Fruit fly (Drosophila melanogaster) whole organism: ENCODE results near the gene Tak1.

Experiments
- CG8478 ChIP-seq: fragments of >200 bp; optimal IDR thresholded peaks from 2 replicates; lab custom pipeline; 2018; ENCODE audit warnings: inconsistent platforms
- Dll ChIP-seq: fragments of >200 bp; optimal IDR thresholded peaks from 2 replicates; lab custom pipeline; 2017
- EcR ChIP-seq, 2 experiments: fragments of >200 bp; optimal IDR thresholded peaks; 2 replicates each; lab custom pipeline; 2017; ENCODE audit warnings: missing biosample characterization in 2 of 2, missing genetic modification characterization in 2 of 2, missing genetic modification reagents in 2 of 2
- pan ChIP-seq: fragments of >200 bp; optimal IDR thresholded peaks from 2 replicates; lab custom pipeline; 2017
- psq ChIP-seq: fragments of >200 bp; optimal IDR thresholded peaks from 2 replicates; lab custom pipeline; 2017
- usp ChIP-seq: fragments of >200 bp; optimal IDR thresholded peaks from 2 replicates; lab custom pipeline; 2017; ENCODE audit warnings: missing biosample characterization, missing genetic modification characterization, mixed read lengths

Gene Tak1

dm6 chrX:20509535-20510424 lies 14.9 kb downstream of the Tak1 start:
- TF ChIP-seq usp (GFP tag; lab: Kevin White, UChicago) (no peak), EcR (GFP tag; optimal IDR thresholded peaks at IDR 0.05; lab: Kevin White, UChicago) (no peak), CG8478 (lab: Kevin White, UChicago) (no peak), pan (lab: Kevin White, UChicago) (no peak), psq (lab: Kevin White, UChicago) (no peak), Dll (no peak)

- TF ChIP-seq CG8478 (lab: Kevin White, UChicago) (no peak), psq (lab: Kevin White, UChicago) (no peak), pan (lab: Kevin White, UChicago) (no peak), EcR (GFP tag; optimal IDR thresholded peaks at IDR 0.05; lab: Kevin White, UChicago) (no peak), usp (GFP tag; lab: Kevin White, UChicago) (no peak), Dll (no peak)
Observed at dm6 chrX:20507785-20508184, 16.9 kb downstream of the Tak1 start.

dm6 chrX:20505897-20506296 lies 18.8 kb downstream of the Tak1 start:
- TF ChIP-seq psq (lab: Kevin White, UChicago) = no peak
- TF ChIP-seq EcR (GFP tag; optimal IDR thresholded peaks at IDR 0.05; lab: Kevin White, UChicago) = no peak
- no peak for TF ChIP-seq Dll
- TF ChIP-seq pan (lab: Kevin White, UChicago) = no peak
- no peak for TF ChIP-seq usp (GFP tag; lab: Kevin White, UChicago)
- TF ChIP-seq CG8478 (lab: Kevin White, UChicago) = no peak

dm6 chrX:20503504-20503829 lies 21.3 kb downstream of the Tak1 start:
- TF ChIP-seq usp (GFP tag; lab: Kevin White, UChicago) (no peak), Dll (no peak), pan (lab: Kevin White, UChicago) (no peak)

dm6 chrX:20502776-20503503 lies 21.8 kb downstream of the Tak1 start:
- no peak for TF ChIP-seq usp (GFP tag; lab: Kevin White, UChicago)
- TF ChIP-seq pan (lab: Kevin White, UChicago) = no peak
- no peak for TF ChIP-seq Dll
- TF ChIP-seq psq (lab: Kevin White, UChicago) = no peak
- no peak for TF ChIP-seq EcR (GFP tag; optimal IDR thresholded peaks at IDR 0.05; lab: Kevin White, UChicago)
- no peak for TF ChIP-seq CG8478 (lab: Kevin White, UChicago)

dm6 chrX:20502252-20502651 lies 22.5 kb downstream of the Tak1 start:
- TF ChIP-seq usp (GFP tag; lab: Kevin White, UChicago) (no peak), EcR (GFP tag; optimal IDR thresholded peaks at IDR 0.05; lab: Kevin White, UChicago) (no peak), psq (lab: Kevin White, UChicago) (no peak), CG8478 (lab: Kevin White, UChicago) (no peak), Dll (no peak), pan (lab: Kevin White, UChicago) (no peak)

- TF ChIP-seq pan (lab: Kevin White, UChicago) (no peak), psq (lab: Kevin White, UChicago) (no peak), EcR (GFP tag; optimal IDR thresholded peaks at IDR 0.05; lab: Kevin White, UChicago) (no peak), Dll (no peak), usp (GFP tag; lab: Kevin White, UChicago) (no peak)
Observed at dm6 chrX:20501640-20502039, 23.1 kb downstream of the Tak1 start.

dm6 chrX:20501040-20501609 lies 23.6 kb downstream of the Tak1 start:
- TF ChIP-seq pan (lab: Kevin White, UChicago) = no peak
- peak in 1 of 2 experiments; percentile 23 for TF ChIP-seq EcR (GFP tag; optimal IDR thresholded peaks at IDR 0.05; lab: Kevin White, UChicago)
- no peak for TF ChIP-seq CG8478 (lab: Kevin White, UChicago)

dm6 chrX:20499802-20500201 lies 24.9 kb downstream of the Tak1 start:
- TF ChIP-seq CG8478 (lab: Kevin White, UChicago) (no peak), usp (GFP tag; lab: Kevin White, UChicago) (no peak), Dll (no peak), pan (lab: Kevin White, UChicago) (no peak), EcR (GFP tag; optimal IDR thresholded peaks at IDR 0.05; lab: Kevin White, UChicago) (no peak), psq (lab: Kevin White, UChicago) (no peak)

- TF ChIP-seq psq (lab: Kevin White, UChicago) (no peak), EcR (GFP tag; optimal IDR thresholded peaks at IDR 0.05; lab: Kevin White, UChicago) (no peak), usp (GFP tag; lab: Kevin White, UChicago) (no peak), CG8478 (lab: Kevin White, UChicago) (no peak), pan (lab: Kevin White, UChicago) (no peak), Dll (no peak)
Observed at dm6 chrX:20498989-20499388, 25.7 kb downstream of the Tak1 start.

- no peak for TF ChIP-seq psq (lab: Kevin White, UChicago)
- TF ChIP-seq Dll = no peak
- no peak for TF ChIP-seq EcR (GFP tag; optimal IDR thresholded peaks at IDR 0.05; lab: Kevin White, UChicago)
- no peak for TF ChIP-seq CG8478 (lab: Kevin White, UChicago)
- TF ChIP-seq usp (GFP tag; lab: Kevin White, UChicago) = no peak
- TF ChIP-seq pan (lab: Kevin White, UChicago) = peak; percentile 85
Observed at dm6 chrX:20495767-20496656, 28.7 kb downstream of the Tak1 start.
